Fruit fly (Drosophila melanogaster) whole organism, embryonic: ENCODE measurements around the gene CG5969.

ENCODE experiments used
- Bteb2 ChIP-seq: fragments of 200-800 bp; sonication (Bioruptor generic); optimal IDR thresholded peaks from 2 replicates; lab custom pipeline; 2016; ENCODE audit warnings: missing biosample characterization, missing genetic modification characterization
- CG10431 ChIP-seq: fragments of 200-800 bp; sonication (Bioruptor generic); optimal IDR thresholded peaks from 3 replicates; lab custom pipeline; 2018; ENCODE audit warnings: missing biosample characterization, mild to moderate bottlenecking, missing genetic modification characterization
- CG11504 ChIP-seq: fragments of 200-800 bp; sonication (Bioruptor generic); optimal IDR thresholded peaks from 3 replicates; lab custom pipeline; 2019; ENCODE audit warnings: missing biosample characterization, mild to moderate bottlenecking, missing genetic modification characterization, moderate library complexity
- CG14965 ChIP-seq: fragments of 200-800 bp; sonication (Bioruptor generic); optimal IDR thresholded peaks from 2 replicates; lab custom pipeline; 2016; ENCODE audit warnings: missing biosample characterization, missing genetic modification characterization, borderline replicate concordance
- CG17186 ChIP-seq: fragments of 200-800 bp; sonication (Bioruptor generic); optimal IDR thresholded peaks from 3 replicates; lab custom pipeline; 2017; ENCODE audit warnings: missing biosample characterization, missing genetic modification reagents, missing genetic modification characterization
- CG17328 ChIP-seq: fragments of 200-800 bp; sonication (Bioruptor generic); IDR thresholded peaks from 2 replicates; pipeline ENCODE4 v1.3.6; 2022; ENCODE audit warnings: missing biosample characterization, missing genetic modification characterization
- CG17359 ChIP-seq: fragments of 200-800 bp; sonication (Bioruptor generic); optimal IDR thresholded peaks from 3 replicates; lab custom pipeline; 2018; ENCODE audit warnings: missing biosample characterization, mild to moderate bottlenecking, missing genetic modification characterization, moderate library complexity
- CG18011 ChIP-seq: fragments of 200-800 bp; sonication (Bioruptor generic); optimal IDR thresholded peaks from 2 replicates; lab custom pipeline; 2017; ENCODE audit warnings: missing biosample characterization, missing genetic modification characterization, mild to moderate bottlenecking, moderate library complexity, missing genotype
- CG31224 ChIP-seq: fragments of 200-800 bp; sonication (Bioruptor generic); IDR thresholded peaks from 2 replicates; pipeline ENCODE4 v1.3.6; 2022; ENCODE audit warnings: missing biosample characterization, missing genetic modification characterization
- CG34422 ChIP-seq: fragments of 200-800 bp; sonication (Bioruptor generic); IDR thresholded peaks from 3 replicates; pipeline ENCODE4 v1.3.6; 2022; ENCODE audit warnings: missing biosample characterization, missing genetic modification characterization
- CG6175 ChIP-seq: fragments of 200-800 bp; sonication (Bioruptor generic); IDR thresholded peaks from 3 replicates; pipeline ENCODE4 v1.3.6; 2022; ENCODE audit warnings: missing biosample characterization, missing genetic modification characterization
- CG8290 ChIP-seq, 3 experiments: fragments of 200-800 bp; sonication (Bioruptor generic); optimal IDR thresholded peaks; 2 replicates each; lab custom pipeline; 2016 to 2019; ENCODE audit warnings: missing biosample characterization in 3 of 3, missing genetic modification characterization in 3 of 3, mild to moderate bottlenecking in 2 of 3, moderate library complexity in 1 of 3
- CG8924 ChIP-seq: fragments of 200-800 bp; optimal IDR thresholded peaks from 3 replicates; lab custom pipeline; 2019; ENCODE audit warnings: missing biosample characterization, mild to moderate bottlenecking, missing genetic modification characterization, moderate library complexity
- CG9727 ChIP-seq: fragments of 200-800 bp; sonication (Bioruptor generic); optimal IDR thresholded peaks from 3 replicates; lab custom pipeline; 2017; ENCODE audit warnings: missing biosample characterization, mild to moderate bottlenecking, missing genetic modification characterization
- CG9797 ChIP-seq: fragments of 200-800 bp; sonication (Bioruptor generic); optimal IDR thresholded peaks from 3 replicates; lab custom pipeline; 2018; ENCODE audit warnings: missing biosample characterization, mild to moderate bottlenecking, missing genetic modification characterization
- CkIIα-i1 ChIP-seq: fragments of 200-800 bp; sonication (Bioruptor generic); IDR thresholded peaks from 2 replicates; pipeline ENCODE4 v1.3.6; 2022; ENCODE audit warnings: missing biosample characterization, missing genetic modification characterization
- E2f2 ChIP-seq: fragments of 200-800 bp; sonication (Bioruptor generic); IDR thresholded peaks from 2 replicates; pipeline ENCODE4 v1.3.6; 2022; ENCODE audit warnings: missing biosample characterization, missing genetic modification characterization
- Gsc ChIP-seq: fragments of 200-800 bp; sonication (Bioruptor generic); IDR thresholded peaks from 2 replicates; pipeline ENCODE4 v1.3.6; 2022; ENCODE audit warnings: missing biosample characterization, missing genetic modification characterization
- Lhr ChIP-seq: fragments of 200-800 bp; sonication (Bioruptor generic); optimal IDR thresholded peaks from 3 replicates; lab custom pipeline; 2017; ENCODE audit warnings: mild to moderate bottlenecking, missing biosample characterization, missing genetic modification reagents, missing genetic modification characterization
- Mad ChIP-seq: fragments of 200-800 bp; sonication (Bioruptor generic); optimal IDR thresholded peaks from 2 replicates; lab custom pipeline; 2016; ENCODE audit warnings: missing biosample characterization, missing genetic modification characterization
- Max ChIP-seq: fragments of 200-800 bp; sonication (Bioruptor generic); optimal IDR thresholded peaks from 2 replicates; lab custom pipeline; 2016; ENCODE audit warnings: missing biosample characterization, mild to moderate bottlenecking, missing genetic modification characterization
- Mrtf ChIP-seq: fragments of 200-800 bp; sonication (Bioruptor generic); IDR thresholded peaks from 3 replicates; pipeline ENCODE4 v1.3.6; 2022; ENCODE audit warnings: missing biosample characterization, missing genetic modification characterization
- Myb ChIP-seq: fragments of 200-800 bp; sonication (Bioruptor generic); optimal IDR thresholded peaks from 2 replicates; lab custom pipeline; 2016; ENCODE audit warnings: missing biosample characterization, missing genetic modification characterization
- Six4 ChIP-seq: fragments of 200-800 bp; sonication (Bioruptor generic); optimal IDR thresholded peaks from 2 replicates; lab custom pipeline; 2016; ENCODE audit warnings: missing biosample characterization, missing genetic modification characterization
- Sry-δ ChIP-seq: fragments of 200-800 bp; sonication (Bioruptor generic); optimal IDR thresholded peaks from 2 replicates; lab custom pipeline; 2016; ENCODE audit warnings: missing biosample characterization, missing genetic modification characterization
- Tbp ChIP-seq: fragments of >200 bp; optimal IDR thresholded peaks from 2 replicates; lab custom pipeline; 2018; ENCODE audit warnings: missing biosample characterization, missing genetic modification characterization
- Xbp1 ChIP-seq: fragments of 200-800 bp; sonication (Bioruptor generic); optimal IDR thresholded peaks from 3 replicates; lab custom pipeline; 2016; ENCODE audit warnings: missing biosample characterization, mild to moderate bottlenecking, missing genetic modification characterization
- ci ChIP-seq: fragments of 200-800 bp; sonication (Bioruptor generic); IDR thresholded peaks from 3 replicates; pipeline ENCODE4 v1.3.6; 2022; ENCODE audit warnings: missing biosample characterization, missing genetic modification characterization
- cwo ChIP-seq: fragments of 200-800 bp; sonication (Bioruptor generic); optimal IDR thresholded peaks from 3 replicates; lab custom pipeline; 2017; ENCODE audit warnings: missing biosample characterization, missing genetic modification characterization, mild to moderate bottlenecking, moderate library complexity, missing genetic modification reagents
- danr ChIP-seq: fragments of 200-800 bp; sonication (Bioruptor generic); IDR thresholded peaks from 2 replicates; pipeline ENCODE4 v1.3.6; 2022; ENCODE audit warnings: missing biosample characterization, missing genetic modification characterization
- ems ChIP-seq: fragments of 200-800 bp; sonication (Bioruptor generic); optimal IDR thresholded peaks from 3 replicates; lab custom pipeline; 2016; ENCODE audit warnings: missing biosample characterization, missing genetic modification characterization
- en ChIP-seq: fragments of 200-800 bp; sonication (Bioruptor generic); optimal IDR thresholded peaks from 2 replicates; lab custom pipeline; 2016; ENCODE audit warnings: missing biosample characterization, missing genetic modification characterization
- eyg ChIP-seq: fragments of 200-800 bp; sonication (Bioruptor generic); optimal IDR thresholded peaks from 3 replicates; lab custom pipeline; 2016; ENCODE audit warnings: missing biosample characterization, missing genetic modification characterization
- fd96Cb ChIP-seq: fragments of 200-800 bp; sonication (Bioruptor generic); optimal IDR thresholded peaks from 2 replicates; lab custom pipeline; 2018; ENCODE audit warnings: missing biosample characterization, mild to moderate bottlenecking, missing genetic modification characterization, moderate library complexity
- hbn ChIP-seq: fragments of 200-800 bp; sonication (Bioruptor generic); IDR thresholded peaks from 2 replicates; pipeline ENCODE4 v1.3.6; 2022; ENCODE audit warnings: missing biosample characterization, missing genetic modification characterization; ENCODE audit not compliant: partially characterized antibody
- jing ChIP-seq: fragments of 200-800 bp; sonication (Bioruptor generic); optimal IDR thresholded peaks from 2 replicates; lab custom pipeline; 2018; ENCODE audit warnings: missing biosample characterization, mild to moderate bottlenecking, missing genetic modification characterization
- jumu ChIP-seq: fragments of 200-800 bp; sonication (Bioruptor generic); optimal IDR thresholded peaks from 3 replicates; lab custom pipeline; 2016; ENCODE audit warnings: missing biosample characterization, missing genetic modification characterization
- kni ChIP-seq: fragments of 200-800 bp; sonication (Bioruptor generic); optimal IDR thresholded peaks from 3 replicates; lab custom pipeline; 2017; ENCODE audit warnings: mild to moderate bottlenecking, missing biosample characterization, missing genetic modification reagents, missing genetic modification characterization
- mld ChIP-seq: fragments of 200-800 bp; sonication (Bioruptor generic); IDR thresholded peaks from 3 replicates; pipeline ENCODE4 v1.3.6; 2022; ENCODE audit warnings: missing biosample characterization, missing genetic modification characterization; ENCODE audit not compliant: partially characterized antibody
- onecut ChIP-seq: fragments of 200-800 bp; sonication (Bioruptor generic); IDR thresholded peaks from 2 replicates; pipeline ENCODE4 v1.3.6; 2022; ENCODE audit warnings: missing biosample characterization, missing genetic modification characterization
- sd ChIP-seq: fragments of 200-800 bp; sonication (Bioruptor generic); optimal IDR thresholded peaks from 3 replicates; lab custom pipeline; 2018; ENCODE audit warnings: missing biosample characterization, mild to moderate bottlenecking, missing genetic modification characterization, moderate library complexity
- slou ChIP-seq: fragments of 200-800 bp; sonication (Bioruptor generic); optimal IDR thresholded peaks from 3 replicates; lab custom pipeline; 2016; ENCODE audit warnings: missing biosample characterization, missing genetic modification characterization
- slp2 ChIP-seq: fragments of 200-800 bp; sonication (Bioruptor generic); optimal IDR thresholded peaks from 2 replicates; lab custom pipeline; 2016; ENCODE audit warnings: missing biosample characterization, missing genetic modification characterization
- ssp ChIP-seq: fragments of 200-800 bp; sonication (Bioruptor generic); IDR thresholded peaks from 2 replicates; pipeline ENCODE4 v1.3.6; 2022; ENCODE audit warnings: missing biosample characterization, missing genetic modification characterization
- stc ChIP-seq: fragments of 200-800 bp; sonication (Bioruptor generic); IDR thresholded peaks from 2 replicates; pipeline ENCODE4 v1.3.6; 2022; ENCODE audit warnings: missing biosample characterization, missing genetic modification characterization
- tin ChIP-seq: fragments of 200-800 bp; sonication (Bioruptor generic); optimal IDR thresholded peaks from 3 replicates; lab custom pipeline; 2016; ENCODE audit warnings: missing biosample characterization, missing genetic modification characterization
- tll ChIP-seq, 2 experiments: fragments of 200-800 bp in 1 of 2; fragments of >200 bp in 1 of 2; sonication (Bioruptor generic) in 1 of 2; optimal IDR thresholded peaks; 2 replicates each; lab custom pipeline; 2017 to 2019; ENCODE audit warnings: missing biosample characterization in 2 of 2, missing genetic modification characterization in 2 of 2, mild to moderate bottlenecking in 1 of 2, moderate library complexity in 1 of 2
- trh ChIP-seq: fragments of 200-800 bp; sonication (Bioruptor generic); optimal IDR thresholded peaks from 2 replicates; lab custom pipeline; 2016; ENCODE audit warnings: missing biosample characterization, missing genetic modification characterization
- vfl ChIP-seq: fragments of 200-800 bp; sonication (Bioruptor generic); optimal IDR thresholded peaks from 2 replicates; lab custom pipeline; 2016; ENCODE audit warnings: missing biosample characterization, missing genetic modification characterization

The CG5969 gene

dm6 chr3L:20473021-20473799 is at the start of gene CG5969, which contains the start of gene CG32428 (continued):
- TF ChIP-seq danr (GFP tag; lab: Robert Waterston, UW) (no peak), CG17359 (tag; lab: Kevin White, UChicago) (peak; percentile 43), E2f2 (peak; percentile 69), slou (GFP tag; lab: Kevin White, UChicago) (peak; percentile 32), mld (no peak), CG17186 (GFP tag; lab: Kevin White, UChicago) (no peak), Six4 (GFP tag; lab: Kevin White, UChicago) (peak; percentile 29), stc (GFP tag; lab: Robert Waterston, UW) (no peak), hbn (GFP tag; lab: Robert Waterston, UW) (no peak), CG34422 (GFP tag; lab: Robert Waterston, UW) (no peak), tll (GFP tag; optimal IDR thresholded peaks at IDR 0.05; lab: Kevin White, UChicago) (no peak), CG17328 (GFP tag; lab: Robert Waterston, UW) (peak; percentile 54), Lhr (peak; percentile 21), CG8290 (GFP tag; optimal IDR thresholded peaks at IDR 0.05; lab: Kevin White, UChicago) (no peak), CG8290 (tag; optimal IDR thresholded peaks at IDR 0.05; lab: Kevin White, UChicago) (peak in 1 of 2 experiments; percentile 58), onecut (GFP tag; lab: Robert Waterston, UW) (peak; percentile 22; the same call in 1 of the 2 replicates), CG14965 (GFP tag; lab: Kevin White, UChicago) (no peak), CG8924 (tag; lab: Kevin White, UChicago) (peak; percentile 70), Max (GFP tag; lab: Kevin White, UChicago) (peak; percentile 45), kni (GFP tag; lab: Kevin White, UChicago) (no peak), slp2 (GFP tag; lab: Kevin White, UChicago) (no peak), Gsc (no peak), trh (no peak), sd (tag; lab: Kevin White, UChicago) (peak; percentile 69), CG18011 (GFP tag; lab: Kevin White, UChicago) (no peak), jumu (GFP tag; lab: Kevin White, UChicago) (no peak), tin (GFP tag; lab: Kevin White, UChicago) (no peak), Tbp (GFP tag; lab: Kevin White, UChicago) (no peak), CG11504 (tag; lab: Kevin White, UChicago) (peak; percentile 84), en (GFP tag; lab: Kevin White, UChicago) (no peak), eyg (GFP tag; lab: Kevin White, UChicago) (no peak), Xbp1 (GFP tag; lab: Kevin White, UChicago) (peak; percentile 59), ems (GFP tag; lab: Kevin White, UChicago) (no peak), CG9797 (GFP tag; lab: Kevin White, UChicago) (peak; percentile 84), Mrtf (GFP tag; lab: Robert Waterston, UW) (no peak; the same call in 2 of the 3 replicates), CG9727 (GFP tag; lab: Kevin White, UChicago) (peak; percentile 70), cwo (GFP tag; lab: Kevin White, UChicago) (peak; percentile 56), ssp (GFP tag; lab: Robert Waterston, UW) (no peak; the same call in 1 of the 2 replicates), jing (no peak), Myb (GFP tag; lab: Kevin White, UChicago) (no peak), CG6175 (GFP tag; lab: Robert Waterston, UW) (no peak), CkIIα-i1 (GFP tag; lab: Robert Waterston, UW) (no peak), Bteb2 (GFP tag; lab: Kevin White, UChicago) (no peak), ci (peak; percentile 36; the same call in 2 of the 3 replicates), fd96Cb (tag; lab: Kevin White, UChicago) (peak; percentile 51), Sry-δ (no peak), vfl (GFP tag; lab: Kevin White, UChicago) (no peak), CG31224 (GFP tag; lab: Robert Waterston, UW) (peak; percentile 52; the same call in 1 of the 2 replicates), Mad (GFP tag; lab: Kevin White, UChicago) (no peak), CG10431 (GFP tag; lab: Kevin White, UChicago) (no peak)
